Fruit fly (Drosophila melanogaster): ENCODE measurements around the gene Unc-76.

Unc-76 gene

dm6 chrX:2098267-2098666, 17.9 kb downstream of the Unc-76 start:
- no peak for TF ChIP-seq rgr (GFP tag; optimal IDR thresholded peaks at IDR 0.05)
- TF ChIP-seq fru (GFP tag; optimal IDR thresholded peaks at IDR 0.05) = no peak
- no peak for TF ChIP-seq dsf (GFP tag; optimal IDR thresholded peaks at IDR 0.05; ENCODE audit: borderline replicate concordance)
- no peak for TF ChIP-seq OdsH (GFP tag; optimal IDR thresholded peaks at IDR 0.05)
- no peak for TF ChIP-seq dmrt93B (GFP tag; optimal IDR thresholded peaks at IDR 0.05)
- TF ChIP-seq CG32264 (GFP tag; optimal IDR thresholded peaks at IDR 0.05) = no peak
- TF ChIP-seq Mio (GFP tag; optimal IDR thresholded peaks at IDR 0.05) = no peak
- no peak for TF ChIP-seq Hnf4 (GFP tag; optimal IDR thresholded peaks at IDR 0.05)
- TF ChIP-seq GATAd (GFP tag; optimal IDR thresholded peaks at IDR 0.05) = no peak
- TF ChIP-seq jim (GFP tag; optimal IDR thresholded peaks at IDR 0.05) = no peak
- TF ChIP-seq Jra (GFP tag; optimal IDR thresholded peaks at IDR 0.05) = no peak

DNA sequence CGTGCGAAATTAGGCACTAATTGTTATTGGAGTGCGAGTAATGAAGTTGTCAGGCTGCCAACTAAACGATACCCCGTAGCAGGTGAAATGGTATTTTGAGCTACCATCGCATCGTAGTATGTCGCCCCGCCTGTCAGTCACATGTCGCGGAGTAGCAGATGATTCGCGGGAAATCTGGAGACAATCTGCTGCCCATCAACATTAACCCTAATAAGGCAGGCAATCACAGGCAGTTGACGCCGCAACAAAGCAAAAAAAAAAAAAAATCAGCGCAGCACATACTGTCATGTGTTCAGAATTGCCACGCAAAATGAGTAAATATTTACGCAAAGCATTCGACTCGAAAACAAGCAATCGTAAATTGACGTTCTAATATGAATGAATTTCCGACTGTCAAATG, 23.4 kb downstream of the Unc-76 start:
- TF ChIP-seq Hr83 (GFP tag; optimal IDR thresholded peaks at IDR 0.05; ENCODE audit: poor library complexity, severe bottlenecking) (no peak), CrebA (GFP tag; optimal IDR thresholded peaks at IDR 0.05; ENCODE audit: borderline replicate concordance) (no peak), lola (GFP tag; optimal IDR thresholded peaks at IDR 0.05) (no peak), h (GFP tag; optimal IDR thresholded peaks at IDR 0.05) (no peak), Hnf4 (GFP tag; optimal IDR thresholded peaks at IDR 0.05) (no peak), pan (optimal IDR thresholded peaks at IDR 0.05) (no peak), sv (GFP tag; optimal IDR thresholded peaks at IDR 0.05) (no peak), psq (GFP tag; optimal IDR thresholded peaks at IDR 0.05) (no peak), Jra (GFP tag; optimal IDR thresholded peaks at IDR 0.05) (no peak)

dm6 chrX:2104365-2104764, 24.0 kb downstream of the Unc-76 start:
- no peak for TF ChIP-seq usp (GFP tag; optimal IDR thresholded peaks at IDR 0.05)
- TF ChIP-seq pan (optimal IDR thresholded peaks at IDR 0.05) = no peak
- TF ChIP-seq GATAd (GFP tag; optimal IDR thresholded peaks at IDR 0.05) = no peak
- TF ChIP-seq Dif (GFP tag; optimal IDR thresholded peaks at IDR 0.05; ENCODE audit: partially characterized antibody) = no peak
- TF ChIP-seq lola (GFP tag; optimal IDR thresholded peaks at IDR 0.05) = no peak
- no peak for TF ChIP-seq HLH106 (tag; optimal IDR thresholded peaks at IDR 0.05)
- no peak for TF ChIP-seq jim (GFP tag; optimal IDR thresholded peaks at IDR 0.05)

DNA sequence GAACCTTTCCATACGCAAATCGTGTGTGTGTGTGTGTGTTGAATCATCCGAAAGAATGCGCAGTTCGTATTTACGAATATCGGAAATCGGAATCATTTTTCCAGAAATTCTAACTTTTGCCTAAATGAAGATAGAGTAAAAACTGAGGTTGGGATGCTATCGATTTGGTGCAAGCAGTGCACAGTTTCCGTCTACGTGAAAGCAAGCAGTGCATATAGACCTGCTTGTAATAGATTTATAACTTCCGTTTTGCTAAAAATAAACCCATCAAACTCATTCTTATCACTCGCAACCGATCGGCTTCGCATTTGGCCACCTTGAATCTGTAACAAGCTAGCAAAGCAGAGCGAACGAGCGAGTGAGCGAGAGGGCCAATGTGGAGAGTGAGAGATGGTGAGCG, 26.0 kb downstream of the Unc-76 start:
- no peak for TF ChIP-seq Hr83 (GFP tag; optimal IDR thresholded peaks at IDR 0.05; ENCODE audit: poor library complexity, severe bottlenecking)
- no peak for TF ChIP-seq Hnf4 (GFP tag; optimal IDR thresholded peaks at IDR 0.05)
- no peak for TF ChIP-seq CrebA (GFP tag; optimal IDR thresholded peaks at IDR 0.05; ENCODE audit: borderline replicate concordance)
- no peak for TF ChIP-seq Vsx2 (GFP tag; optimal IDR thresholded peaks at IDR 0.05; ENCODE audit: partially characterized antibody)
- no peak for TF ChIP-seq Jra (GFP tag; optimal IDR thresholded peaks at IDR 0.05)
- no peak for TF ChIP-seq brk (GFP tag; optimal IDR thresholded peaks at IDR 0.05)
- no peak for TF ChIP-seq h (GFP tag; optimal IDR thresholded peaks at IDR 0.05)
- no peak for TF ChIP-seq woc (GFP tag; optimal IDR thresholded peaks at IDR 0.05)
- no peak for TF ChIP-seq psq (GFP tag; optimal IDR thresholded peaks at IDR 0.05)
- no peak for TF ChIP-seq ey (GFP tag; optimal IDR thresholded peaks at IDR 0.05)
- no peak for TF ChIP-seq GATAd (GFP tag; optimal IDR thresholded peaks at IDR 0.05)
- TF ChIP-seq N (GFP tag; optimal IDR thresholded peaks at IDR 0.05) = no peak
- TF ChIP-seq CG9705 (GFP tag; optimal IDR thresholded peaks at IDR 0.05) = no peak
- TF ChIP-seq lola (GFP tag; optimal IDR thresholded peaks at IDR 0.05) = no peak
- no peak for TF ChIP-seq dmrt93B (GFP tag; optimal IDR thresholded peaks at IDR 0.05)

DNA sequence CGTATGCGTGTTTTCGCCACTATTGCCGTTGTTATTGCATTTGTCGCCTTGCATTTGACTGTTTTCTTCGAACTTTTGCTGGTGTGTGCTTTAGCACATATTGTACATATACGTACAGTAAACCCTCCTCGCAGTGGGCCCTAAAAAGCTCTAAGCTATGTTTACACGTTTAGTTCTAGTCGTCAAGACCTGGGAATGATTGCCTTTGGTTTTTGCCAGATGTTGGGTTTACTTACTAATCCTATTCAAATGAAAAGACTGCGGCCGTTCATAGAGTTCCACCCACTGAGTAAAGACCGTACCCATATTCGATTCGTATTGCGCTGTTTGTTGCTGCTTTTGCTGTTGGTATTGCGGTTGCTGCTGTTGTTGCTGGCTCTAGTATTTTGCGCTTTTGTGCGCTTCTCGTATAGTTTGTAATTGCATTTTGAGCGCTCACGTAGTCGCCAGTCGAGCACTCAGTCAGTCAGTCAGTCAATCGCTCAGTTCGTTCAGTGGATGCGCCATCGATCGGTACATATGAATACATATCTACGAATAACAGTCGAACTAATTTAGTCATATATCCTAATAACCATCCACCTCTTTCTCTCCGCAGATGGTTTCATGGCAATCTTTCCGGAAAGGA, 27.5 kb downstream of the Unc-76 start:
- no peak for TF ChIP-seq foxo (GFP tag; optimal IDR thresholded peaks at IDR 0.05)
- no peak for TF ChIP-seq tai (GFP tag; optimal IDR thresholded peaks at IDR 0.05)
- TF ChIP-seq CG9705 (GFP tag; optimal IDR thresholded peaks at IDR 0.05) = no peak
- no peak for TF ChIP-seq usp (GFP tag; optimal IDR thresholded peaks at IDR 0.05)
- no peak for TF ChIP-seq Hr83 (GFP tag; optimal IDR thresholded peaks at IDR 0.05; ENCODE audit: poor library complexity, severe bottlenecking)
- TF ChIP-seq dsf (GFP tag; optimal IDR thresholded peaks at IDR 0.05; ENCODE audit: borderline replicate concordance) = no peak
- TF ChIP-seq Abd-B (GFP tag; optimal IDR thresholded peaks at IDR 0.05) = no peak
- no peak for TF ChIP-seq N (GFP tag; optimal IDR thresholded peaks at IDR 0.05)
- no peak for TF ChIP-seq Sp1 (GFP tag; optimal IDR thresholded peaks at IDR 0.05)
- no peak for TF ChIP-seq Vsx2 (GFP tag; optimal IDR thresholded peaks at IDR 0.05; ENCODE audit: partially characterized antibody)
- no peak for TF ChIP-seq ey (GFP tag; optimal IDR thresholded peaks at IDR 0.05)
- no peak for TF ChIP-seq Myc (optimal IDR thresholded peaks at IDR 0.05)
- no peak for TF ChIP-seq Jra (GFP tag; optimal IDR thresholded peaks at IDR 0.05)
- TF ChIP-seq woc (GFP tag; optimal IDR thresholded peaks at IDR 0.05) = no peak
- TF ChIP-seq Mio (GFP tag; optimal IDR thresholded peaks at IDR 0.05) = no peak
- no peak for TF ChIP-seq Hnf4 (GFP tag; optimal IDR thresholded peaks at IDR 0.05)
- TF ChIP-seq sv (GFP tag; optimal IDR thresholded peaks at IDR 0.05) = no peak
- TF ChIP-seq HLH106 (tag; optimal IDR thresholded peaks at IDR 0.05) = no peak
- no peak for TF ChIP-seq CrebA (GFP tag; optimal IDR thresholded peaks at IDR 0.05; ENCODE audit: borderline replicate concordance)
- no peak for TF ChIP-seq dl (GFP tag; optimal IDR thresholded peaks at IDR 0.05; ENCODE audit: insufficient read depth in 1 of 2, partially characterized antibody in 2 of 2)
